Fruit fly (Drosophila melanogaster) whole organism, embryonic: ENCODE results near the gene Hsp83.

Source experiments
- Ada2b ChIP-seq: fragments of 200-800 bp; sonication (Bioruptor generic); IDR thresholded peaks from 2 replicates; pipeline ENCODE4 v1.3.6; 2022; ENCODE audit warnings: missing biosample characterization, missing genetic modification characterization
- Asciz ChIP-seq: fragments of 200-800 bp; sonication (Bioruptor generic); optimal IDR thresholded peaks from 2 replicates; lab custom pipeline; 2017; ENCODE audit warnings: missing biosample characterization, mild to moderate bottlenecking, missing genetic modification characterization, missing genetic modification reagents
- Atf3 ChIP-seq: fragments of 200-800 bp; sonication (Bioruptor generic); optimal IDR thresholded peaks from 3 replicates; lab custom pipeline; 2016; ENCODE audit warnings: missing biosample characterization, missing genetic modification characterization
- CG11398 ChIP-seq: fragments of 200-800 bp; sonication (Bioruptor generic); optimal IDR thresholded peaks from 2 replicates; lab custom pipeline; 2016; ENCODE audit warnings: missing biosample characterization, missing genetic modification characterization
- CG11560 ChIP-seq: fragments of 200-800 bp; sonication (Bioruptor generic); IDR thresholded peaks from 3 replicates; pipeline ENCODE4 v1.3.6; 2022; ENCODE audit warnings: missing biosample characterization, missing genetic modification characterization
- CG11696 ChIP-seq: fragments of 200-800 bp; sonication (Bioruptor generic); IDR thresholded peaks from 2 replicates; pipeline ENCODE4 v1.3.6; 2022; ENCODE audit warnings: missing biosample characterization, missing genetic modification characterization
- CG12071 ChIP-seq: fragments of 200-800 bp; sonication (Bioruptor generic); optimal IDR thresholded peaks from 3 replicates; lab custom pipeline; 2018; ENCODE audit warnings: missing biosample characterization, mild to moderate bottlenecking, missing genetic modification characterization
- CG12391 ChIP-seq: fragments of 200-800 bp; sonication (Bioruptor generic); optimal IDR thresholded peaks from 3 replicates; lab custom pipeline; 2018; ENCODE audit warnings: missing biosample characterization, mild to moderate bottlenecking, missing genetic modification characterization, moderate library complexity
- CG14441 ChIP-seq: fragments of 200-800 bp; sonication (Bioruptor generic); IDR thresholded peaks from 2 replicates; pipeline ENCODE4 v1.3.6; 2022; ENCODE audit warnings: missing biosample characterization, missing genetic modification characterization
- CG14860 ChIP-seq: fragments of 200-800 bp; sonication (Bioruptor generic); IDR thresholded peaks from 3 replicates; pipeline ENCODE4 v1.3.6; 2022; ENCODE audit warnings: missing biosample characterization, missing genetic modification characterization; ENCODE audit not compliant: partially characterized antibody
- CG1602 ChIP-seq: fragments of 200-800 bp; sonication (Bioruptor generic); optimal IDR thresholded peaks from 3 replicates; lab custom pipeline; 2016; ENCODE audit warnings: missing biosample characterization, missing genetic modification characterization
- CG17568 ChIP-seq: fragments of 200-800 bp; sonication (Bioruptor generic); optimal IDR thresholded peaks from 2 replicates; lab custom pipeline; 2018; ENCODE audit warnings: missing biosample characterization, mild to moderate bottlenecking, missing genetic modification characterization, moderate library complexity
- CG2120 ChIP-seq: fragments of 200-800 bp; sonication (Bioruptor generic); optimal IDR thresholded peaks from 3 replicates; lab custom pipeline; 2016; ENCODE audit warnings: missing biosample characterization, missing genetic modification characterization
- CG2678 ChIP-seq: fragments of 200-800 bp; sonication (Bioruptor generic); optimal IDR thresholded peaks from 3 replicates; lab custom pipeline; 2019; ENCODE audit warnings: missing biosample characterization, mild to moderate bottlenecking, missing genetic modification characterization, moderate library complexity
- CG4282 ChIP-seq: fragments of 200-800 bp; sonication (Bioruptor generic); optimal IDR thresholded peaks from 2 replicates; lab custom pipeline; 2016; ENCODE audit warnings: missing biosample characterization, missing genetic modification characterization
- CG6272 ChIP-seq: fragments of 200-800 bp; sonication (Bioruptor generic); IDR thresholded peaks from 2 replicates; pipeline ENCODE4 v1.3.6; 2022; ENCODE audit warnings: missing biosample characterization, missing genetic modification characterization
- CG7271 ChIP-seq: fragments of 200-800 bp; sonication (Bioruptor generic); optimal IDR thresholded peaks from 2 replicates; lab custom pipeline; 2018; ENCODE audit warnings: missing biosample characterization, mild to moderate bottlenecking, missing genetic modification characterization, moderate library complexity
- CG7372 ChIP-seq: fragments of 200-800 bp; sonication (Bioruptor generic); IDR thresholded peaks from 2 replicates; pipeline ENCODE4 v1.3.6; 2022; ENCODE audit warnings: missing biosample characterization, missing genetic modification characterization
- CG8089 ChIP-seq: fragments of 200-800 bp; sonication (Bioruptor generic); optimal IDR thresholded peaks from 3 replicates; lab custom pipeline; 2016; ENCODE audit warnings: missing biosample characterization, missing genetic modification characterization
- CG8290 ChIP-seq, 3 experiments: fragments of 200-800 bp; sonication (Bioruptor generic); optimal IDR thresholded peaks; 2 replicates each; lab custom pipeline; 2016 to 2019; ENCODE audit warnings: missing biosample characterization in 3 of 3, missing genetic modification characterization in 3 of 3, mild to moderate bottlenecking in 2 of 3, moderate library complexity in 1 of 3
- CG9727 ChIP-seq: fragments of 200-800 bp; sonication (Bioruptor generic); optimal IDR thresholded peaks from 3 replicates; lab custom pipeline; 2017; ENCODE audit warnings: missing biosample characterization, mild to moderate bottlenecking, missing genetic modification characterization
- Dip2 ChIP-seq: fragments of 200-800 bp; sonication (Bioruptor generic); IDR thresholded peaks from 2 replicates; pipeline ENCODE4 v1.3.6; 2022; ENCODE audit warnings: missing biosample characterization, missing genetic modification characterization
- GATAe ChIP-seq: fragments of 200-800 bp; sonication (Bioruptor generic); conservative IDR thresholded peaks from 2 replicates; pipeline ENCODE4 v1.3.6; 2022; ENCODE audit warnings: missing biosample characterization, missing genetic modification characterization
- HLH4C ChIP-seq: fragments of 200-800 bp; sonication (Bioruptor generic); IDR thresholded peaks from 3 replicates; pipeline ENCODE4 v1.3.6; 2022; ENCODE audit warnings: missing biosample characterization, missing genetic modification characterization; ENCODE audit not compliant: partially characterized antibody
- Oaz ChIP-seq: fragments of 200-800 bp; sonication (Bioruptor generic); IDR thresholded peaks from 2 replicates; pipeline ENCODE4 v1.3.6; 2022; ENCODE audit warnings: missing biosample characterization, missing genetic modification characterization
- Six4 ChIP-seq: fragments of 200-800 bp; sonication (Bioruptor generic); optimal IDR thresholded peaks from 2 replicates; lab custom pipeline; 2016; ENCODE audit warnings: missing biosample characterization, missing genetic modification characterization
- Sox102F ChIP-seq: fragments of 200-800 bp; sonication (Bioruptor generic); optimal IDR thresholded peaks from 2 replicates; lab custom pipeline; 2018; ENCODE audit warnings: missing biosample characterization, mild to moderate bottlenecking, missing genetic modification characterization, moderate library complexity
- Tbp ChIP-seq: fragments of >200 bp; optimal IDR thresholded peaks from 2 replicates; lab custom pipeline; 2018; ENCODE audit warnings: missing biosample characterization, missing genetic modification characterization
- Usf ChIP-seq: fragments of 200-800 bp; sonication (Bioruptor generic); optimal IDR thresholded peaks from 2 replicates; lab custom pipeline; 2017; ENCODE audit warnings: missing genotype, missing biosample characterization, missing genetic modification characterization
- chinmo ChIP-seq: fragments of 200-800 bp; sonication (Bioruptor generic); IDR thresholded peaks from 4 replicates; pipeline ENCODE4 v1.3.6; 2022; ENCODE audit warnings: missing biosample characterization, missing genetic modification characterization; ENCODE audit not compliant: partially characterized antibody
- eve ChIP-seq, 2 experiments: fragments of >200 bp; optimal IDR thresholded peaks; 2 replicates each; lab custom pipeline; 2017; ENCODE audit warnings: missing biosample characterization in 2 of 2, missing genetic modification characterization in 2 of 2
- ftz-f1 ChIP-seq: fragments of 200-800 bp; sonication (Bioruptor generic); optimal IDR thresholded peaks from 2 replicates; lab custom pipeline; 2016; ENCODE audit warnings: missing biosample characterization, missing genetic modification characterization
- hkb ChIP-seq, 2 experiments: fragments of 200-800 bp in 1 of 2; fragments of >200 bp in 1 of 2; sonication (Bioruptor generic) in 1 of 2; IDR thresholded peaks in 1 of 2; optimal IDR thresholded peaks in 1 of 2; 2 replicates each; pipeline versions ENCODE4 v1.3.6 to Lab custom; 2017 to 2022; ENCODE audit warnings: missing biosample characterization in 1 of 2, missing genetic modification characterization in 1 of 2
- lab ChIP-seq: fragments of 200-800 bp; sonication (Bioruptor generic); optimal IDR thresholded peaks from 3 replicates; lab custom pipeline; 2017; ENCODE audit warnings: missing biosample characterization, missing genetic modification characterization, mild to moderate bottlenecking, moderate library complexity, missing genetic modification reagents
- maf-S ChIP-seq: fragments of 200-800 bp; sonication (Bioruptor generic); optimal IDR thresholded peaks from 2 replicates; lab custom pipeline; 2016; ENCODE audit warnings: missing biosample characterization, missing genetic modification characterization
- nau ChIP-seq: fragments of 200-800 bp; sonication (Bioruptor generic); optimal IDR thresholded peaks from 3 replicates; lab custom pipeline; 2017; ENCODE audit warnings: missing biosample characterization, mild to moderate bottlenecking, missing genetic modification characterization, missing genetic modification reagents
- nerfin-1 ChIP-seq: fragments of 200-800 bp; sonication (Bioruptor generic); optimal IDR thresholded peaks from 3 replicates; lab custom pipeline; 2019; ENCODE audit warnings: missing biosample characterization, mild to moderate bottlenecking, missing genetic modification characterization, moderate library complexity
- onecut ChIP-seq: fragments of 200-800 bp; sonication (Bioruptor generic); IDR thresholded peaks from 2 replicates; pipeline ENCODE4 v1.3.6; 2022; ENCODE audit warnings: missing biosample characterization, missing genetic modification characterization
- pb ChIP-seq: fragments of 200-800 bp; sonication (Bioruptor generic); optimal IDR thresholded peaks from 3 replicates; lab custom pipeline; 2016; ENCODE audit warnings: missing biosample characterization, missing genetic modification characterization
- tup ChIP-seq: fragments of 200-800 bp; sonication (Bioruptor generic); optimal IDR thresholded peaks from 2 replicates; lab custom pipeline; 2016; ENCODE audit warnings: missing biosample characterization, mild to moderate bottlenecking, missing genetic modification characterization, moderate library complexity
- wdn ChIP-seq: fragments of 200-800 bp; sonication (Bioruptor generic); IDR thresholded peaks from 2 replicates; pipeline ENCODE4 v1.3.6; 2022; ENCODE audit warnings: missing biosample characterization, missing genetic modification characterization
- zen ChIP-seq: fragments of 200-800 bp; sonication (Bioruptor generic); optimal IDR thresholded peaks from 3 replicates; lab custom pipeline; 2018; ENCODE audit warnings: missing biosample characterization, mild to moderate bottlenecking, missing genetic modification characterization, moderate library complexity

The Hsp83 gene

DNA sequence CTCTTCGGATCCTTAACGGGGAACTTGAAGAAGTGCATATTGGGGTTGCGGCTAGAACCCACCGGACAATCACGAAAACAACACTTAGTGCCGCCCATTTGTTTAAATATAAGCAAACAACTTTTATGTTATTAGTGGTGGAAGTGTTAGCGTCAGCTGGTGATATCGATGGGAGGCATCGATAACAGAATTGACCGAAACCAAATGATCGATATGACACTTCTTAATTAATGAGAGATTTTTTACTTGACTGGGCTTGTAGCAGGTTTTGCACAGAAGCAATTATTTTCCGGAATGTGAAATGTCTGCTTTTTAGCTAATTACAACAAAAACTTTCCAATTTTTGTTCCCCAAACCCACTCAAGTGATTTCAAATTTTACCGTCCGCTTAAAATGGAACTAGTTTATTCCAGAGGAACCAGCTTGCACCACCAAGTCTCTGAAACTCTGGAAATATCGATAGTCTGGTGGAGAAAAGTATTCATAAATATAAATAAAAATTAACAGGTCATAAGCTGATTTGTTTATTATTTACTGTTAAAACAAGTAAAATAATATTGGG, 355 bp upstream of the Hsp83 start, which contains the start of gene CG14965 (continued):
- no peak for TF ChIP-seq Ada2b (GFP tag; lab: Robert Waterston, UW)
- TF ChIP-seq chinmo, result no peak; the same call in 3 of the 4 replicates
- TF ChIP-seq hkb (optimal IDR thresholded peaks at IDR 0.05; lab: Kevin White, UChicago), result peak; percentile 34
- no peak for TF ChIP-seq hkb (GFP tag; IDR thresholded peaks at IDR 0.05; lab: Robert Waterston, UW)
- TF ChIP-seq Atf3 (GFP tag; lab: Kevin White, UChicago), result no peak
- no peak for TF ChIP-seq CG8290 (GFP tag; optimal IDR thresholded peaks at IDR 0.05; lab: Kevin White, UChicago)
- TF ChIP-seq CG8290 (tag; optimal IDR thresholded peaks at IDR 0.05; lab: Kevin White, UChicago), result no peak
- no peak for TF ChIP-seq pb
- no peak for TF ChIP-seq nerfin-1 (tag; lab: Kevin White, UChicago)
- no peak for TF ChIP-seq CG11560 (tag; lab: Robert Waterston, UW)
- peak; percentile 87 for TF ChIP-seq CG14860 (GFP tag; lab: Robert Waterston, UW)
- TF ChIP-seq onecut (GFP tag; lab: Robert Waterston, UW), result no peak
- no peak for TF ChIP-seq CG12391
- no peak for TF ChIP-seq Asciz (GFP tag; lab: Kevin White, UChicago)
- no peak for TF ChIP-seq CG7271
- no peak for TF ChIP-seq CG9727
- TF ChIP-seq Dip2 (GFP tag; lab: Robert Waterston, UW), result no peak
- no peak for TF ChIP-seq Sox102F (GFP tag; lab: Kevin White, UChicago)
- no peak for TF ChIP-seq CG1602 (GFP tag; lab: Kevin White, UChicago)
- peak; percentile 30; the same call in 1 of the 2 replicates for TF ChIP-seq CG6272 (GFP tag; lab: Robert Waterston, UW)
- TF ChIP-seq Six4 (GFP tag; lab: Kevin White, UChicago), result no peak
- no peak for TF ChIP-seq CG2678 (tag; lab: Kevin White, UChicago)
- no peak for TF ChIP-seq nau (GFP tag; lab: Kevin White, UChicago)
- TF ChIP-seq CG17568 (GFP tag; lab: Kevin White, UChicago), result no peak
- no peak for TF ChIP-seq wdn (GFP tag; lab: Robert Waterston, UW)
- no peak for TF ChIP-seq CG11696 (GFP tag; lab: Robert Waterston, UW)
- TF ChIP-seq CG11398, result no peak
- peak; percentile 91 for TF ChIP-seq HLH4C
- TF ChIP-seq zen, result no peak
- TF ChIP-seq CG2120 (GFP tag; lab: Kevin White, UChicago), result no peak
- TF ChIP-seq CG14441 (GFP tag; lab: Robert Waterston, UW), result peak; percentile 36; the same call in 1 of the 2 replicates
- no peak for TF ChIP-seq maf-S (GFP tag; lab: Kevin White, UChicago)
- no peak for TF ChIP-seq tup
- TF ChIP-seq Usf (GFP tag; lab: Kevin White, UChicago), result no peak
- no peak for TF ChIP-seq CG4282 (GFP tag; lab: Kevin White, UChicago)
- TF ChIP-seq Oaz, result no peak
- no peak for TF ChIP-seq Tbp (GFP tag; lab: Kevin White, UChicago)
- TF ChIP-seq ftz-f1 (GFP tag; lab: Kevin White, UChicago), result no peak
- TF ChIP-seq eve (GFP tag; optimal IDR thresholded peaks at IDR 0.05; lab: Kevin White, UChicago), result no peak
- TF ChIP-seq lab (GFP tag; lab: Kevin White, UChicago), result no peak
- no peak for TF ChIP-seq CG8089 (GFP tag; lab: Kevin White, UChicago)
- TF ChIP-seq CG12071 (GFP tag; lab: Kevin White, UChicago), result no peak
- no peak for TF ChIP-seq CG7372 (GFP tag; lab: Robert Waterston, UW)
- no peak for TF ChIP-seq GATAe (GFP tag; lab: Robert Waterston, UW)
